Worm (Caenorhabditis elegans) whole organism, L4 larva: ENCODE data around the gene fcd-2.

Experiments used
- F10B5.3 ChIP-seq: sonication (generic microtip); optimal IDR thresholded peaks from 2 replicates; lab custom pipeline; 2016; ENCODE audit warnings: mild to moderate bottlenecking, missing genetic modification characterization, missing compliant biosample characterization
- F26F4.8 ChIP-seq: fragments of 200-800 bp; sonication (Bioruptor generic); conservative IDR thresholded peaks from 2 replicates; pipeline ENCODE4 v1.3.6; 2022; ENCODE audit warnings: missing genetic modification characterization, missing compliant biosample characterization
- F49E8.2 ChIP-seq: sonication (generic microtip); optimal IDR thresholded peaks from 2 replicates; lab custom pipeline; 2016; ENCODE audit warnings: missing compliant biosample characterization, mild to moderate bottlenecking, missing genetic modification characterization, borderline replicate concordance
- Y105C5A.15 ChIP-seq: fragments of 200-800 bp; sonication (Bioruptor generic); IDR thresholded peaks from 2 replicates; pipeline ENCODE4 v1.3.6; 2022; ENCODE audit warnings: missing genetic modification characterization, missing compliant biosample characterization
- Y48G9A.11 ChIP-seq: fragments of 200-800 bp; sonication (Bioruptor generic); IDR thresholded peaks from 2 replicates; pipeline ENCODE4 v1.3.6; 2022; ENCODE audit warnings: missing genetic modification reagents, missing genetic modification characterization, missing compliant biosample characterization
- Y75B8A.6 ChIP-seq: fragments of 200-800 bp; sonication (Bioruptor generic); IDR thresholded peaks from 2 replicates; pipeline ENCODE4 v1.3.6; 2022; ENCODE audit warnings: missing genetic modification reagents, missing genetic modification characterization, missing compliant biosample characterization
- ZK337.2 ChIP-seq: fragments of 200-800 bp; sonication (Bioruptor generic); IDR thresholded peaks from 2 replicates; pipeline ENCODE4 v1.3.6; 2022; ENCODE audit warnings: missing genetic modification reagents, missing genetic modification characterization, missing compliant biosample characterization
- aha-1 ChIP-seq: fragments of 150-350 bp; peaks from one replicate; lab custom pipeline; 2014; ENCODE audit warnings: missing biosample characterization, missing genetic modification characterization
- aly-2 ChIP-seq: sonication (generic microtip); optimal IDR thresholded peaks from 2 replicates; lab custom pipeline; 2018; ENCODE audit warnings: missing biosample characterization, missing genetic modification characterization
- ceh-28 ChIP-seq: fragments of 150-350 bp; optimal IDR thresholded peaks from 2 replicates; lab custom pipeline; 2014; ENCODE audit warnings: missing biosample characterization, missing genetic modification reagents, missing genetic modification characterization
- ceh-32 ChIP-seq: sonication (generic microtip); optimal IDR thresholded peaks from 2 replicates; lab custom pipeline; 2016; ENCODE audit warnings: mild to moderate bottlenecking, missing genetic modification characterization, missing compliant biosample characterization; ENCODE audit not compliant: poor library complexity
- ceh-62 ChIP-seq: sonication (generic microtip); optimal IDR thresholded peaks from 2 replicates; lab custom pipeline; 2017; ENCODE audit warnings: missing biosample characterization, missing genetic modification characterization
- cey-2 ChIP-seq: sonication (generic microtip); optimal IDR thresholded peaks from 3 replicates; lab custom pipeline; 2017; ENCODE audit warnings: missing genetic modification characterization, mild to moderate bottlenecking, missing compliant biosample characterization, antibody characterized with exemption, borderline replicate concordance; ENCODE audit not compliant: insufficient read depth
- ctbp-1 ChIP-seq: fragments of 200-800 bp; sonication (Bioruptor generic); IDR thresholded peaks from 2 replicates; pipeline ENCODE4 v1.3.6; 2022; ENCODE audit warnings: missing genetic modification reagents, missing genetic modification characterization, missing compliant biosample characterization
- daf-12 ChIP-seq: fragments of 150-350 bp; optimal IDR thresholded peaks from 2 replicates; lab custom pipeline; 2014; ENCODE audit warnings: missing biosample characterization, missing genetic modification reagents, missing genetic modification characterization
- daf-19 ChIP-seq: fragments of 200-800 bp; sonication (Bioruptor generic); conservative IDR thresholded peaks from 2 replicates; pipeline ENCODE4 v1.3.6; 2022; ENCODE audit warnings: missing genetic modification characterization, missing compliant biosample characterization
- dmd-6 ChIP-seq: fragments of 200-800 bp; sonication (Bioruptor generic); IDR thresholded peaks from 2 replicates; pipeline ENCODE4 v1.3.6; 2022; ENCODE audit warnings: missing genetic modification reagents, missing genetic modification characterization, missing compliant biosample characterization
- dmd-8 ChIP-seq: fragments of 200-800 bp; sonication (Bioruptor generic); IDR thresholded peaks from 2 replicates; pipeline ENCODE4 v1.3.6; 2022; ENCODE audit warnings: missing genetic modification characterization, missing compliant biosample characterization
- duxl-1 ChIP-seq: sonication (generic microtip); optimal IDR thresholded peaks from 2 replicates; lab custom pipeline; 2016; ENCODE audit warnings: mild to moderate bottlenecking, missing genetic modification characterization, moderate library complexity, missing compliant biosample characterization; ENCODE audit not compliant: poor library complexity
- dve-1 ChIP-seq: sonication (generic microtip); optimal IDR thresholded peaks from 2 replicates; lab custom pipeline; 2017; ENCODE audit warnings: antibody characterized with exemption, mild to moderate bottlenecking, missing genetic modification characterization, missing compliant biosample characterization; ENCODE audit not compliant: insufficient read depth
- egl-27 ChIP-seq: sonication (generic microtip); optimal IDR thresholded peaks from 3 replicates; lab custom pipeline; 2017; ENCODE audit warnings: missing biosample characterization, missing genetic modification reagents, missing genetic modification characterization
- egl-43 ChIP-seq: fragments of 200-800 bp; sonication (Bioruptor generic); IDR thresholded peaks from 2 replicates; pipeline ENCODE4 v1.3.6; 2022; ENCODE audit warnings: missing genetic modification reagents, missing genetic modification characterization, missing compliant biosample characterization
- fkh-10 ChIP-seq: fragments of 150-350 bp; optimal IDR thresholded peaks from 2 replicates; lab custom pipeline; 2014; ENCODE audit warnings: missing biosample characterization, missing genetic modification reagents, missing genetic modification characterization
- gei-8 ChIP-seq: fragments of 200-800 bp; sonication (Bioruptor generic); optimal IDR thresholded peaks from 2 replicates; lab custom pipeline; 2018; ENCODE audit warnings: mild to moderate bottlenecking, missing genetic modification characterization, missing compliant biosample characterization
- hlh-11 ChIP-seq: fragments of 200-800 bp; sonication (Bioruptor generic); optimal IDR thresholded peaks from 2 replicates; lab custom pipeline; 2018; ENCODE audit warnings: mild to moderate bottlenecking, missing genetic modification characterization, missing compliant biosample characterization
- hmg-1.1 ChIP-seq: fragments of 200-800 bp; sonication (Bioruptor generic); IDR thresholded peaks from 2 replicates; pipeline ENCODE4 v1.3.6; 2022; ENCODE audit warnings: missing genetic modification reagents, missing genetic modification characterization, missing compliant biosample characterization
- lim-7 ChIP-seq: fragments of 200-800 bp; sonication (Bioruptor generic); IDR thresholded peaks from 2 replicates; pipeline ENCODE4 v1.3.6; 2022; ENCODE audit warnings: missing genetic modification characterization, missing compliant biosample characterization
- lin-1 ChIP-seq: fragments of 200-800 bp; sonication (Bioruptor generic); IDR thresholded peaks from 2 replicates; pipeline ENCODE4 v1.3.6; 2022; ENCODE audit warnings: missing genetic modification reagents, missing genetic modification characterization, missing compliant biosample characterization
- lin-15B ChIP-seq: fragments of 150-350 bp; sonication (generic microtip); optimal IDR thresholded peaks from 3 replicates; lab custom pipeline; 2014; ENCODE audit warnings: missing biosample characterization, missing genetic modification characterization
- lin-38 ChIP-seq: fragments of 200-800 bp; sonication (Bioruptor generic); IDR thresholded peaks from 2 replicates; pipeline ENCODE4 v1.3.6; 2022; ENCODE audit warnings: missing genetic modification reagents, missing genetic modification characterization, missing compliant biosample characterization
- madf-5 ChIP-seq, 2 experiments: fragments of 200-800 bp; sonication (Bioruptor generic); IDR thresholded peaks; 2 replicates each; pipeline ENCODE4 v1.3.6; 2022; ENCODE audit warnings: missing compliant biosample characterization in 2 of 2, missing genetic modification characterization in 2 of 2
- mes-2 ChIP-seq: sonication (generic microtip); optimal IDR thresholded peaks from 2 replicates; lab custom pipeline; 2016; ENCODE audit warnings: missing genotype, mild to moderate bottlenecking, missing genetic modification characterization, missing compliant biosample characterization; ENCODE audit not compliant: poor library complexity, severe bottlenecking
- mxl-3 ChIP-seq: fragments of 200-800 bp; sonication (Bioruptor generic); optimal IDR thresholded peaks from 2 replicates; lab custom pipeline; 2018; ENCODE audit warnings: mild to moderate bottlenecking, missing genetic modification characterization, missing compliant biosample characterization
- nhr-102 ChIP-seq: sonication (generic microtip); optimal IDR thresholded peaks from 2 replicates; lab custom pipeline; 2016; ENCODE audit warnings: mild to moderate bottlenecking, missing genetic modification characterization, moderate library complexity, missing compliant biosample characterization
- nhr-28 ChIP-seq: fragments of 150-350 bp; optimal IDR thresholded peaks from 2 replicates; lab custom pipeline; 2014; ENCODE audit warnings: missing biosample characterization, missing genetic modification characterization
- nhr-42 ChIP-seq: fragments of 200-800 bp; sonication (Bioruptor generic); IDR thresholded peaks from 2 replicates; pipeline ENCODE4 v1.3.6; 2022; ENCODE audit warnings: missing genetic modification characterization, missing compliant biosample characterization
- nhr-48 ChIP-seq: sonication (generic microtip); optimal IDR thresholded peaks from 2 replicates; lab custom pipeline; 2016; ENCODE audit warnings: mild to moderate bottlenecking, missing genetic modification characterization, missing compliant biosample characterization
- nhr-6 ChIP-seq: fragments of 150-350 bp; optimal IDR thresholded peaks from 2 replicates; lab custom pipeline; 2014; ENCODE audit warnings: missing biosample characterization, missing genetic modification characterization
- nhr-76 ChIP-seq: fragments of 150-350 bp; optimal IDR thresholded peaks from 2 replicates; lab custom pipeline; 2014; ENCODE audit warnings: missing biosample characterization, missing genetic modification characterization
- php-3 ChIP-seq: fragments of 200-800 bp; sonication (Bioruptor generic); IDR thresholded peaks from 2 replicates; pipeline ENCODE4 v1.3.6; 2022; ENCODE audit warnings: missing genetic modification reagents, missing genetic modification characterization, missing compliant biosample characterization
- skn-1 ChIP-seq: fragments of 150-350 bp; optimal IDR thresholded peaks from 2 replicates; lab custom pipeline; 2014; ENCODE audit warnings: missing biosample characterization, missing genetic modification characterization
- spr-1 ChIP-seq: sonication (generic microtip); optimal IDR thresholded peaks from 2 replicates; lab custom pipeline; 2016; ENCODE audit warnings: mild to moderate bottlenecking, missing genetic modification characterization, missing compliant biosample characterization
- tag-97 ChIP-seq: fragments of 200-800 bp; sonication (Bioruptor generic); IDR thresholded peaks from 2 replicates; pipeline ENCODE4 v1.3.6; 2022; ENCODE audit warnings: missing genetic modification characterization, missing compliant biosample characterization
- unc-62 ChIP-seq, 3 experiments: fragments of 150-350 bp in 1 of 3; sonication (generic microtip); optimal IDR thresholded peaks in 2 of 3; peaks in 1 of 3; 1 replicate in 1 of 3; 2 replicates in 2 of 3; lab custom pipeline; 2014 to 2017; ENCODE audit warnings: missing biosample characterization in 3 of 3, missing genetic modification characterization in 3 of 3, missing genetic modification reagents in 3 of 3, missing genotype in 1 of 3
- vab-7 ChIP-seq: fragments of 200-800 bp; sonication (Bioruptor generic); IDR thresholded peaks from 2 replicates; pipeline ENCODE4 v1.3.6; 2022; ENCODE audit warnings: missing genetic modification reagents, missing genetic modification characterization, missing compliant biosample characterization
- zfp-2 ChIP-seq: sonication (generic microtip); optimal IDR thresholded peaks from 2 replicates; lab custom pipeline; 2016; ENCODE audit warnings: mild to moderate bottlenecking, missing genetic modification characterization, missing compliant biosample characterization
- zip-2 ChIP-seq: fragments of 150-350 bp; optimal IDR thresholded peaks from 2 replicates; lab custom pipeline; 2014; ENCODE audit warnings: missing biosample characterization, missing genetic modification characterization
- ztf-11 ChIP-seq: fragments of 150-350 bp; optimal IDR thresholded peaks from 2 replicates; lab custom pipeline; 2014; ENCODE audit warnings: missing biosample characterization, missing genetic modification characterization
- ztf-7 ChIP-seq: fragments of 150-350 bp; optimal IDR thresholded peaks from 2 replicates; lab custom pipeline; 2014; ENCODE audit warnings: missing biosample characterization, missing genetic modification characterization

Gene fcd-2

ce11 chrIV:15049288-15050094 lies 24.0 kb downstream of the fcd-2 start:
- TF ChIP-seq egl-27 (tag; lab: Kevin White, UChicago) = no peak
- TF ChIP-seq cey-2 (tag; lab: Kevin White, UChicago) = no peak
- TF ChIP-seq skn-1 = no peak
- peak; percentile 92 for TF ChIP-seq aly-2 (tag; lab: Kevin White, UChicago)
- no peak for TF ChIP-seq gei-8 (GFP tag; lab: Kevin White, UChicago)
- TF ChIP-seq F49E8.2 = no peak
- TF ChIP-seq Y75B8A.6 (GFP tag; lab: Robert Waterston, UW) = no peak
- TF ChIP-seq mes-2 = peak; percentile 30
- peak; percentile 15; the same call in 1 of the 2 replicates for TF ChIP-seq hmg-1.1 (GFP tag; lab: Robert Waterston, UW)
- peak; percentile 37; the same call in 1 of the 2 replicates for TF ChIP-seq vab-7 (GFP tag; lab: Robert Waterston, UW)
- no peak for TF ChIP-seq daf-19
- TF ChIP-seq daf-12 (tag; lab: Kevin White, UChicago) = no peak
- no peak for TF ChIP-seq lin-1 (GFP tag; lab: Robert Waterston, UW)
- TF ChIP-seq lim-7 (GFP tag; lab: Robert Waterston, UW) = 0 out of 2 replicates have a peak, but pooled peaks have one; percentile 7
- TF ChIP-seq unc-62 (GFP tag; optimal IDR thresholded peaks at IDR 0.05 in 1 of 2; lab: Kevin White, UChicago) = no peak
- no peak for TF ChIP-seq unc-62 (tag; optimal IDR thresholded peaks at IDR 0.05; lab: Kevin White, UChicago)
- no peak for TF ChIP-seq ceh-28 (tag; lab: Kevin White, UChicago)
- no peak for TF ChIP-seq ztf-7 (tag; lab: Kevin White, UChicago)
- TF ChIP-seq ctbp-1 (GFP tag; lab: Robert Waterston, UW) = no peak
- no peak for TF ChIP-seq ztf-11 (tag; lab: Kevin White, UChicago)
- TF ChIP-seq spr-1 (tag; lab: Kevin White, UChicago) = no peak
- TF ChIP-seq aha-1 (tag; lab: Kevin White, UChicago) = peak; percentile 76
- 0 out of 4 replicates have a peak, but pooled peaks of 1 of the 2 experiments have one; percentile 45 for TF ChIP-seq madf-5 (GFP tag; IDR thresholded peaks at IDR 0.05; lab: Robert Waterston, UW)
- TF ChIP-seq dmd-8 (GFP tag; lab: Robert Waterston, UW) = no peak
- peak; percentile 29 for TF ChIP-seq nhr-102 (tag; lab: Kevin White, UChicago)
- TF ChIP-seq nhr-42 (GFP tag; lab: Robert Waterston, UW) = no peak
- no peak for TF ChIP-seq lin-15B (tag; lab: Kevin White, UChicago)
- no peak for TF ChIP-seq nhr-76 (tag; lab: Kevin White, UChicago)
- TF ChIP-seq nhr-6 (tag; lab: Kevin White, UChicago) = no peak
- TF ChIP-seq dve-1 (tag; lab: Kevin White, UChicago) = no peak
- no peak for TF ChIP-seq ceh-62 (tag; lab: Kevin White, UChicago)
- no peak for TF ChIP-seq zfp-2
- TF ChIP-seq dmd-6 = no peak
- TF ChIP-seq ZK337.2 = no peak
- TF ChIP-seq nhr-28 (tag; lab: Kevin White, UChicago) = no peak
- no peak for TF ChIP-seq F26F4.8 (GFP tag; lab: Robert Waterston, UW)
- TF ChIP-seq F10B5.3 (tag; lab: Kevin White, UChicago) = no peak
- no peak for TF ChIP-seq zip-2
- no peak for TF ChIP-seq Y48G9A.11 (GFP tag; lab: Robert Waterston, UW)
- no peak for TF ChIP-seq nhr-48 (tag; lab: Kevin White, UChicago)
- TF ChIP-seq duxl-1 = peak; percentile 6
- TF ChIP-seq fkh-10 (GFP tag; lab: Kevin White, UChicago) = no peak
- peak; percentile 42 for TF ChIP-seq lin-38 (GFP tag; lab: Robert Waterston, UW)
- no peak for TF ChIP-seq php-3
- no peak for TF ChIP-seq ceh-32
- peak; percentile 5 for TF ChIP-seq hlh-11
- TF ChIP-seq tag-97 (GFP tag; lab: Robert Waterston, UW) = 0 out of 2 replicates have a peak, but pooled peaks have one; percentile 48
- TF ChIP-seq egl-43 (GFP tag; lab: Robert Waterston, UW) = 0 out of 2 replicates have a peak, but pooled peaks have one; percentile 8
- no peak for TF ChIP-seq mxl-3 (GFP tag; lab: Kevin White, UChicago)
- TF ChIP-seq Y105C5A.15 = no peak
